Worm (Caenorhabditis elegans) whole organism, L2 larva: ENCODE data around the gene T24D5.4.

Source experiments
- F13H6.1 ChIP-seq: sonication (generic microtip); optimal IDR thresholded peaks from 2 replicates; lab custom pipeline; 2016; ENCODE audit warnings: missing genetic modification characterization, missing compliant biosample characterization
- R02D3.7 ChIP-seq: fragments of 150-350 bp; optimal IDR thresholded peaks from 2 replicates; lab custom pipeline; 2014; ENCODE audit warnings: missing biosample characterization, missing genetic modification characterization
- aly-2 ChIP-seq: fragments of 150-350 bp; optimal IDR thresholded peaks from 2 replicates; lab custom pipeline; 2014; ENCODE audit warnings: missing biosample characterization, missing genetic modification characterization
- egl-27 ChIP-seq: sonication (generic microtip); optimal IDR thresholded peaks from 3 replicates; lab custom pipeline; 2017; ENCODE audit warnings: missing biosample characterization, missing genetic modification reagents, missing genetic modification characterization
- skn-1 ChIP-seq: sonication (generic microtip); optimal IDR thresholded peaks from 2 replicates; lab custom pipeline; 2017; ENCODE audit warnings: missing biosample characterization, missing genetic modification characterization
- unc-55 ChIP-seq: fragments of 150-350 bp; sonication (generic microtip); optimal IDR thresholded peaks from 3 replicates; lab custom pipeline; 2014; ENCODE audit warnings: missing biosample characterization, missing genetic modification reagents, missing genetic modification characterization
- unc-62 ChIP-seq: fragments of 150-350 bp; optimal IDR thresholded peaks from 2 replicates; lab custom pipeline; 2014; ENCODE audit warnings: missing biosample characterization, missing genetic modification reagents, missing genetic modification characterization
- ztf-11 ChIP-seq: sonication (generic microtip); optimal IDR thresholded peaks from 2 replicates; lab custom pipeline; 2017; ENCODE audit warnings: missing biosample characterization, missing genetic modification characterization
- ztf-4 ChIP-seq: fragments of 150-350 bp; optimal IDR thresholded peaks from 2 replicates; lab custom pipeline; 2014; ENCODE audit warnings: missing biosample characterization, missing genetic modification characterization

DNA sequence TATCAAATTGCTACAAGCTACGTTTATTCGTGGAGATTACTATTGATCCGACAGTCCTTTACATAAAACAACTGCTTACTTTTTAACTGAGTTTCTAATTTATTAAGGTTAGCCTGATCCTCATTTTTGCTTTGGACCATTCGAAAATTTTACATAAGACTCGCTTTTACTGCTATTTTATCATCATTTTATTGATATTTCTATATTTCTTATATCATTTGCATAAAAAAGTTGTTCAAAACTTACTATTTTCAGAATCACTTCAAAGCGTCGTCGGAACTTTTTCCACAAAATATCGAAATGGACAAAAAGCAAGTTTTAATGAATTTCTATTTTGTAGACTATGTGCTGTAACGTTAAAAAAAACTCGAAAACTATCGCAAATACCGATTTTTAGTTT, 22.5 kb upstream of the T24D5.4 start, which contains the start of gene T24D5.1:
- TF ChIP-seq aly-2 (tag; lab: Kevin White, UChicago), result no peak
- no peak for TF ChIP-seq egl-27 (tag; lab: Kevin White, UChicago)
- no peak for TF ChIP-seq R02D3.7 (tag; lab: Kevin White, UChicago)
- no peak for TF ChIP-seq skn-1 (tag; lab: Kevin White, UChicago)
- no peak for TF ChIP-seq ztf-11 (tag; lab: Kevin White, UChicago)
- TF ChIP-seq ztf-4 (tag; lab: Kevin White, UChicago), result no peak
- TF ChIP-seq unc-62, result no peak
- no peak for TF ChIP-seq unc-55 (GFP tag; lab: Kevin White, UChicago)
- no peak for TF ChIP-seq F13H6.1 (tag; lab: Kevin White, UChicago)
